Fruit fly (Drosophila melanogaster) whole organism, embryonic: ENCODE results near the gene CG31100.
A peak's percentile ranks its signal among the peaks of the same experiment; 100 is the strongest.

ENCODE experiments used
- Abd-B ChIP-seq: fragments of 200-800 bp; sonication (Bioruptor generic); optimal IDR thresholded peaks from 2 replicates; lab custom pipeline; 2018; ENCODE audit warnings: missing biosample characterization, mild to moderate bottlenecking, missing genetic modification characterization, moderate library complexity
- BEAF-32 ChIP-seq: fragments of 200-800 bp; sonication (Bioruptor generic); optimal IDR thresholded peaks from 3 replicates; lab custom pipeline; 2017; ENCODE audit warnings: missing biosample characterization, missing genetic modification characterization, mild to moderate bottlenecking, moderate library complexity, missing genetic modification reagents
- CG10543 ChIP-seq: fragments of 200-800 bp; sonication (Bioruptor generic); optimal IDR thresholded peaks from 3 replicates; lab custom pipeline; 2017; ENCODE audit warnings: missing biosample characterization, mild to moderate bottlenecking, missing genetic modification characterization, moderate library complexity
- CG10959 ChIP-seq: fragments of 200-800 bp; sonication (Bioruptor generic); IDR thresholded peaks from 2 replicates; pipeline ENCODE4 v1.3.6; 2022; ENCODE audit warnings: missing biosample characterization, missing genetic modification characterization
- CG11085 ChIP-seq: fragments of 200-800 bp; sonication (Bioruptor generic); IDR thresholded peaks from 2 replicates; pipeline ENCODE4 v1.3.6; 2022; ENCODE audit warnings: missing biosample characterization, missing genetic modification characterization
- CG11560 ChIP-seq: fragments of 200-800 bp; sonication (Bioruptor generic); IDR thresholded peaks from 3 replicates; pipeline ENCODE4 v1.3.6; 2022; ENCODE audit warnings: missing biosample characterization, missing genetic modification characterization
- CG12104 ChIP-seq: fragments of 200-800 bp; sonication (Bioruptor generic); optimal IDR thresholded peaks from 3 replicates; lab custom pipeline; 2016; ENCODE audit warnings: missing biosample characterization, missing genetic modification characterization
- CG12769 ChIP-seq: fragments of 200-800 bp; sonication (Bioruptor generic); optimal IDR thresholded peaks from 2 replicates; lab custom pipeline; 2019; ENCODE audit warnings: missing biosample characterization, mild to moderate bottlenecking, missing genetic modification characterization, moderate library complexity
- CG13775 ChIP-seq: fragments of 200-800 bp; sonication (Bioruptor generic); optimal IDR thresholded peaks from 3 replicates; lab custom pipeline; 2017; ENCODE audit warnings: missing biosample characterization, mild to moderate bottlenecking, missing genetic modification characterization
- CG14710 ChIP-seq: fragments of 200-800 bp; sonication (Bioruptor generic); optimal IDR thresholded peaks from 3 replicates; lab custom pipeline; 2019; ENCODE audit warnings: missing biosample characterization, mild to moderate bottlenecking, missing genetic modification characterization, moderate library complexity
- CG1529 ChIP-seq: fragments of 200-800 bp; sonication (Bioruptor generic); optimal IDR thresholded peaks from 3 replicates; lab custom pipeline; 2018; ENCODE audit warnings: missing biosample characterization, missing genetic modification characterization
- CG17328 ChIP-seq: fragments of 200-800 bp; sonication (Bioruptor generic); IDR thresholded peaks from 2 replicates; pipeline ENCODE4 v1.3.6; 2022; ENCODE audit warnings: missing biosample characterization, missing genetic modification characterization
- CG17912 ChIP-seq: fragments of 200-800 bp; sonication (Bioruptor generic); optimal IDR thresholded peaks from 2 replicates; lab custom pipeline; 2018; ENCODE audit warnings: missing biosample characterization, mild to moderate bottlenecking, missing genetic modification characterization
- CG18599 ChIP-seq: fragments of 200-800 bp; sonication (Bioruptor generic); optimal IDR thresholded peaks from 3 replicates; lab custom pipeline; 2017; ENCODE audit warnings: missing biosample characterization, missing genetic modification characterization, mild to moderate bottlenecking, moderate library complexity, missing genetic modification reagents
- CG31441 ChIP-seq: fragments of 200-800 bp; sonication (Bioruptor generic); IDR thresholded peaks from 2 replicates; pipeline ENCODE4 v1.3.6; 2022; ENCODE audit warnings: missing biosample characterization, missing genetic modification characterization
- CG3163 ChIP-seq: fragments of 200-800 bp; sonication (Bioruptor generic); optimal IDR thresholded peaks from 3 replicates; lab custom pipeline; 2016; ENCODE audit warnings: missing biosample characterization, missing genetic modification characterization
- CG32772 ChIP-seq: fragments of 200-800 bp; sonication (Bioruptor generic); IDR thresholded peaks from 2 replicates; pipeline ENCODE4 v1.3.6; 2022; ENCODE audit warnings: missing biosample characterization, missing genetic modification characterization
- CG6272 ChIP-seq: fragments of 200-800 bp; sonication (Bioruptor generic); IDR thresholded peaks from 2 replicates; pipeline ENCODE4 v1.3.6; 2022; ENCODE audit warnings: missing biosample characterization, missing genetic modification characterization
- D ChIP-seq, 2 experiments: fragments of 200-800 bp in 1 of 2; fragments of >200 bp in 1 of 2; sonication (Bioruptor generic) in 1 of 2; optimal IDR thresholded peaks; 2 replicates in 1 of 2; 3 replicates in 1 of 2; lab custom pipeline; 2017; ENCODE audit warnings: mild to moderate bottlenecking in 1 of 2, missing biosample characterization in 1 of 2, missing genetic modification characterization in 1 of 2, missing genetic modification reagents in 1 of 2
- E2f2 ChIP-seq: fragments of 200-800 bp; sonication (Bioruptor generic); IDR thresholded peaks from 2 replicates; pipeline ENCODE4 v1.3.6; 2022; ENCODE audit warnings: missing biosample characterization, missing genetic modification characterization
- Hey ChIP-seq: fragments of 200-800 bp; sonication (Bioruptor generic); optimal IDR thresholded peaks from 3 replicates; lab custom pipeline; 2018; ENCODE audit warnings: missing biosample characterization, mild to moderate bottlenecking, missing genetic modification characterization
- Hmr ChIP-seq: fragments of 200-800 bp; sonication (Bioruptor generic); optimal IDR thresholded peaks from 3 replicates; lab custom pipeline; 2017; ENCODE audit warnings: mild to moderate bottlenecking, missing biosample characterization, missing genetic modification reagents, missing genetic modification characterization
- Hr39 ChIP-seq: fragments of >200 bp; optimal IDR thresholded peaks from 2 replicates; lab custom pipeline; 2017
- PHDP ChIP-seq: fragments of 200-800 bp; sonication (Bioruptor generic); optimal IDR thresholded peaks from 3 replicates; lab custom pipeline; 2018; ENCODE audit warnings: missing biosample characterization, mild to moderate bottlenecking, missing genetic modification characterization, moderate library complexity
- Taf1 ChIP-seq: fragments of 200-800 bp; sonication (Bioruptor generic); IDR thresholded peaks from 2 replicates; pipeline ENCODE4 v1.3.6; 2022; ENCODE audit warnings: missing biosample characterization, missing genetic modification characterization
- Usf ChIP-seq: fragments of 200-800 bp; sonication (Bioruptor generic); optimal IDR thresholded peaks from 2 replicates; lab custom pipeline; 2017; ENCODE audit warnings: missing genotype, missing biosample characterization, missing genetic modification characterization
- abd-A ChIP-seq: fragments of 200-800 bp; sonication (Bioruptor generic); optimal IDR thresholded peaks from 3 replicates; lab custom pipeline; 2019; ENCODE audit warnings: missing biosample characterization, mild to moderate bottlenecking, missing genetic modification characterization, moderate library complexity
- ato ChIP-seq: fragments of 200-800 bp; sonication (Bioruptor generic); IDR thresholded peaks from 2 replicates; pipeline ENCODE4 v1.3.6; 2022; ENCODE audit warnings: missing biosample characterization, missing genetic modification characterization; ENCODE audit not compliant: partially characterized antibody
- bbx ChIP-seq: fragments of 200-800 bp; sonication (Bioruptor generic); IDR thresholded peaks from 2 replicates; pipeline ENCODE4 v1.3.6; 2022; ENCODE audit warnings: missing biosample characterization, missing genetic modification characterization; ENCODE audit not compliant: partially characterized antibody
- bsh ChIP-seq, 2 experiments: fragments of 200-800 bp; sonication (Bioruptor generic); optimal IDR thresholded peaks; 2 replicates each; lab custom pipeline; 2017 to 2018; ENCODE audit warnings: mild to moderate bottlenecking in 2 of 2, missing biosample characterization in 2 of 2, missing genetic modification characterization in 2 of 2, moderate library complexity in 1 of 2
- crc ChIP-seq: fragments of 200-800 bp; sonication (Bioruptor generic); optimal IDR thresholded peaks from 2 replicates; lab custom pipeline; 2016; ENCODE audit warnings: missing biosample characterization, missing genetic modification characterization
- croc ChIP-seq: fragments of 200-800 bp; sonication (Bioruptor generic); conservative IDR thresholded peaks from 3 replicates; pipeline ENCODE4 v1.3.6; 2022; ENCODE audit warnings: missing biosample characterization, missing genetic modification characterization
- dan ChIP-seq: fragments of 200-800 bp; sonication (Bioruptor generic); IDR thresholded peaks from 2 replicates; pipeline ENCODE4 v1.3.6; 2022; ENCODE audit warnings: missing biosample characterization, missing genetic modification characterization
- danr ChIP-seq: fragments of 200-800 bp; sonication (Bioruptor generic); IDR thresholded peaks from 2 replicates; pipeline ENCODE4 v1.3.6; 2022; ENCODE audit warnings: missing biosample characterization, missing genetic modification characterization
- dmrt11E ChIP-seq: fragments of 200-800 bp; sonication (Bioruptor generic); optimal IDR thresholded peaks from 3 replicates; lab custom pipeline; 2018; ENCODE audit warnings: missing biosample characterization, mild to moderate bottlenecking, missing genetic modification characterization, moderate library complexity
- gsb ChIP-seq: fragments of 200-800 bp; sonication (Bioruptor generic); IDR thresholded peaks from 2 replicates; pipeline ENCODE4 v1.3.6; 2022; ENCODE audit warnings: missing biosample characterization, missing genetic modification characterization
- kay ChIP-seq: fragments of 200-800 bp; sonication (Bioruptor generic); optimal IDR thresholded peaks from 2 replicates; lab custom pipeline; 2016; ENCODE audit warnings: missing biosample characterization, missing genetic modification characterization
- maf-S ChIP-seq: fragments of 200-800 bp; sonication (Bioruptor generic); optimal IDR thresholded peaks from 2 replicates; lab custom pipeline; 2016; ENCODE audit warnings: missing biosample characterization, missing genetic modification characterization
- nom ChIP-seq: fragments of 200-800 bp; sonication (Bioruptor generic); optimal IDR thresholded peaks from 2 replicates; lab custom pipeline; 2017; ENCODE audit warnings: missing biosample characterization, missing genetic modification characterization, mild to moderate bottlenecking, moderate library complexity, missing genetic modification reagents
- oc ChIP-seq: fragments of 200-800 bp; sonication (Bioruptor generic); optimal IDR thresholded peaks from 2 replicates; lab custom pipeline; 2018; ENCODE audit warnings: missing biosample characterization, mild to moderate bottlenecking, missing genetic modification characterization, moderate library complexity
- odd ChIP-seq: fragments of 200-800 bp; sonication (Bioruptor generic); optimal IDR thresholded peaks from 2 replicates; lab custom pipeline; 2017; ENCODE audit warnings: missing biosample characterization, mild to moderate bottlenecking, missing genetic modification characterization
- org-1 ChIP-seq: fragments of 200-800 bp; sonication (Bioruptor generic); optimal IDR thresholded peaks from 2 replicates; lab custom pipeline; 2017; ENCODE audit warnings: missing biosample characterization, missing genetic modification characterization
- peb ChIP-seq: fragments of 200-800 bp; sonication (Bioruptor generic); IDR thresholded peaks from 2 replicates; pipeline ENCODE4 v1.3.6; 2022; ENCODE audit warnings: missing biosample characterization, missing genetic modification characterization
- sd ChIP-seq: fragments of 200-800 bp; sonication (Bioruptor generic); optimal IDR thresholded peaks from 3 replicates; lab custom pipeline; 2018; ENCODE audit warnings: missing biosample characterization, mild to moderate bottlenecking, missing genetic modification characterization, moderate library complexity
- sima ChIP-seq: fragments of 200-800 bp; sonication (Bioruptor generic); optimal IDR thresholded peaks from 2 replicates; lab custom pipeline; 2016; ENCODE audit warnings: missing biosample characterization, missing genetic modification characterization
- slp2 ChIP-seq: fragments of 200-800 bp; sonication (Bioruptor generic); optimal IDR thresholded peaks from 2 replicates; lab custom pipeline; 2016; ENCODE audit warnings: missing biosample characterization, missing genetic modification characterization
- ssp ChIP-seq: fragments of 200-800 bp; sonication (Bioruptor generic); IDR thresholded peaks from 2 replicates; pipeline ENCODE4 v1.3.6; 2022; ENCODE audit warnings: missing biosample characterization, missing genetic modification characterization
- tin ChIP-seq: fragments of 200-800 bp; sonication (Bioruptor generic); optimal IDR thresholded peaks from 3 replicates; lab custom pipeline; 2016; ENCODE audit warnings: missing biosample characterization, missing genetic modification characterization
- tx ChIP-seq: fragments of 200-800 bp; sonication (Bioruptor generic); optimal IDR thresholded peaks from 2 replicates; lab custom pipeline; 2016; ENCODE audit warnings: missing biosample characterization, missing genetic modification characterization

The CG31100 gene

dm6 chr3R:9047561-9048465, 44.4 kb upstream of the CG31100 start, which contains the start of gene Rel (continued):
- peak; percentile 82 for TF ChIP-seq kay
- TF ChIP-seq tx (GFP tag; lab: Kevin White, UChicago), result no peak
- TF ChIP-seq nom (GFP tag; lab: Kevin White, UChicago), result no peak
- TF ChIP-seq Abd-B (GFP tag; lab: Kevin White, UChicago), result peak; percentile 58
- TF ChIP-seq gsb (GFP tag; lab: Robert Waterston, UW), result no peak
- TF ChIP-seq CG3163, result no peak
- peak; percentile 82 for TF ChIP-seq dmrt11E
- peak in 1 of 2 experiments; percentile 62 for TF ChIP-seq bsh (GFP tag; optimal IDR thresholded peaks at IDR 0.05; lab: Kevin White, UChicago)
- no peak for TF ChIP-seq Hr39 (lab: Kevin White, UChicago)
- TF ChIP-seq abd-A (tag; lab: Kevin White, UChicago), result peak; percentile 83
- TF ChIP-seq CG13775 (GFP tag; lab: Kevin White, UChicago), result peak; percentile 76
- TF ChIP-seq CG1529 (GFP tag; lab: Kevin White, UChicago), result no peak
- TF ChIP-seq crc, result no peak
- no peak for TF ChIP-seq CG31441 (GFP tag; lab: Robert Waterston, UW)
- peak; percentile 98 for TF ChIP-seq CG10543
- no peak for TF ChIP-seq E2f2 (GFP tag; lab: Robert Waterston, UW)
- peak; percentile 99 for TF ChIP-seq CG12769 (tag; lab: Kevin White, UChicago)
- TF ChIP-seq Hey (tag; lab: Kevin White, UChicago), result no peak
- TF ChIP-seq CG11560 (tag; lab: Robert Waterston, UW), result no peak
- peak; percentile 69 for TF ChIP-seq PHDP (tag; lab: Kevin White, UChicago)
- peak; percentile 12 for TF ChIP-seq odd
- TF ChIP-seq dan, result no peak
- TF ChIP-seq CG17328 (GFP tag; lab: Robert Waterston, UW), result no peak
- peak; percentile 45 for TF ChIP-seq oc (tag; lab: Kevin White, UChicago)
- no peak for TF ChIP-seq Taf1
- TF ChIP-seq CG17912 (GFP tag; lab: Kevin White, UChicago), result no peak
- peak; percentile 22 for TF ChIP-seq org-1 (GFP tag; lab: Kevin White, UChicago)
- no peak for TF ChIP-seq bbx (GFP tag; lab: Robert Waterston, UW)
- TF ChIP-seq maf-S (GFP tag; lab: Kevin White, UChicago), result no peak
- peak; percentile 70 for TF ChIP-seq CG18599 (GFP tag; lab: Kevin White, UChicago)
- peak; percentile 63 for TF ChIP-seq tin (GFP tag; lab: Kevin White, UChicago)
- TF ChIP-seq CG32772, result no peak
- TF ChIP-seq danr (GFP tag; lab: Robert Waterston, UW), result no peak
- TF ChIP-seq sd, result peak; percentile 96
- TF ChIP-seq D (optimal IDR thresholded peaks at IDR 0.05; lab: Kevin White, UChicago), result no peak
- peak; percentile 70 for TF ChIP-seq D (GFP tag; optimal IDR thresholded peaks at IDR 0.05; lab: Kevin White, UChicago)
- peak; percentile 72 for TF ChIP-seq BEAF-32 (GFP tag; lab: Kevin White, UChicago)
- TF ChIP-seq croc (GFP tag; lab: Robert Waterston, UW), result peak; percentile 48; the same call in 1 of the 3 replicates
- peak; percentile 57 for TF ChIP-seq Usf (GFP tag; lab: Kevin White, UChicago)
- TF ChIP-seq ato (GFP tag; lab: Robert Waterston, UW), result no peak
- 0 out of 2 replicates have a peak, but pooled peaks have one; percentile 44 for TF ChIP-seq CG6272 (GFP tag; lab: Robert Waterston, UW)
- TF ChIP-seq Hmr (GFP tag; lab: Kevin White, UChicago), result peak; percentile 34
- no peak for TF ChIP-seq CG11085 (GFP tag; lab: Robert Waterston, UW)
- TF ChIP-seq ssp (GFP tag; lab: Robert Waterston, UW), result no peak
- TF ChIP-seq sima (GFP tag; lab: Kevin White, UChicago), result no peak
- TF ChIP-seq CG12104 (GFP tag; lab: Kevin White, UChicago), result peak; percentile 66
- TF ChIP-seq slp2 (GFP tag; lab: Kevin White, UChicago), result no peak
- TF ChIP-seq peb, result no peak
- TF ChIP-seq CG14710 (tag; lab: Kevin White, UChicago), result peak; percentile 86
- no peak for TF ChIP-seq CG10959 (GFP tag; lab: Robert Waterston, UW)
